Fruit fly (Drosophila melanogaster): ENCODE data around the gene Mic26-27.

DNA sequence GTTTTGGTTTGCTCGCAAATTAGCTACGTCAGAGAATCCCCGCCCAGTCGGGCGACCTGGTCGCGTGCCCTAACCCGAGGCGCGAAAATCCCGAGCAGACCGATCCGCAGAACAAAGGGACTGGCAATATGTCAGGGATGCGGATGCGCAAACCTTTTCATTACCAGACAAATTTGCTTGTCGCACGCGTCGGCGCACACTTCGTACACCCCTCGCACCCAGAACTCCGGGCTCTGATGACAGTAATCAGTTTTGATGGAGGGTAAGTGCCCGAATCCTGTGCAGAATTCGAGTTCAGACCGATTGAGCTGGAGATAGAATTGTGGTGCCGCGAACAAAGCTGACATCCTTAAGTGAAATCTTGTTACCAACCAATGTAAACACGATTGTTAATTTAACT is 5.7 kb upstream of the Mic26-27 start:
- TF ChIP-seq ttk (optimal IDR thresholded peaks at IDR 0.05) (no peak), h (optimal IDR thresholded peaks at IDR 0.05) (no peak), psq (optimal IDR thresholded peaks at IDR 0.05) (no peak), Myc (optimal IDR thresholded peaks at IDR 0.05) (no peak)

Data from Kc167 (cell line).